Fruit fly (Drosophila melanogaster): ENCODE data around the gene CG42249.

The CG42249 gene

dm6 chrX:11137566-11138186 is 41.6 kb downstream of the CG42249 start, which contains the start of gene CDK2AP1 (continued):
- no peak for TF ChIP-seq CG15073 (GFP tag; optimal IDR thresholded peaks at IDR 0.05)
- peak; percentile 66 for TF ChIP-seq oc (tag; optimal IDR thresholded peaks at IDR 0.05)
- no peak for TF ChIP-seq CG16815 (GFP tag; optimal IDR thresholded peaks at IDR 0.05)
- peak; percentile 82 for TF ChIP-seq Ets65A (GFP tag)
- TF ChIP-seq Doc3 (GFP tag; IDR thresholded peaks at IDR 0.05; ENCODE audit: partially characterized antibody) = no peak; the same call in 2 of the 3 replicates
- no peak for TF ChIP-seq CG12071 (GFP tag; optimal IDR thresholded peaks at IDR 0.05)
- TF ChIP-seq CG2712 (tag; optimal IDR thresholded peaks at IDR 0.05) = peak; percentile 39
- TF ChIP-seq row (GFP tag; IDR thresholded peaks at IDR 0.05) = peak; percentile 77
- TF ChIP-seq Atf6 (GFP tag; IDR thresholded peaks at IDR 0.05) = no peak
- TF ChIP-seq CG13775 (GFP tag; optimal IDR thresholded peaks at IDR 0.05) = peak; percentile 25
- no peak for TF ChIP-seq CG6254 (GFP tag; optimal IDR thresholded peaks at IDR 0.05)
- no peak for TF ChIP-seq CG3838 (GFP tag; optimal IDR thresholded peaks at IDR 0.05)
- TF ChIP-seq Xbp1 (GFP tag; optimal IDR thresholded peaks at IDR 0.05) = peak; percentile 32
- TF ChIP-seq Doc2 (GFP tag; IDR thresholded peaks at IDR 0.05) = no peak
- TF ChIP-seq Scr (GFP tag; IDR thresholded peaks at IDR 0.05; ENCODE audit: partially characterized antibody) = peak; percentile 69
- peak; percentile 88 for TF ChIP-seq MESR4 (GFP tag; optimal IDR thresholded peaks at IDR 0.05)
- peak; percentile 61 for TF ChIP-seq zen2 (GFP tag; IDR thresholded peaks at IDR 0.05; ENCODE audit: partially characterized antibody)
- no peak for TF ChIP-seq tgo (GFP tag; IDR thresholded peaks at IDR 0.05)
- peak; percentile 33 for TF ChIP-seq grau (tag; optimal IDR thresholded peaks at IDR 0.05)
- TF ChIP-seq CG11504 (tag; optimal IDR thresholded peaks at IDR 0.05) = no peak
- TF ChIP-seq CG18599 (GFP tag; optimal IDR thresholded peaks at IDR 0.05) = no peak
- no peak for TF ChIP-seq TFAM (GFP tag; optimal IDR thresholded peaks at IDR 0.05)
- no peak for TF ChIP-seq B-H1 (GFP tag; IDR thresholded peaks at IDR 0.05)
- no peak for TF ChIP-seq Bdp1 (GFP tag; optimal IDR thresholded peaks at IDR 0.05)
- TF ChIP-seq C15 (GFP tag; IDR thresholded peaks at IDR 0.05) = no peak
- TF ChIP-seq CG8924 (tag; optimal IDR thresholded peaks at IDR 0.05) = peak; percentile 31
- TF ChIP-seq chinmo (GFP tag; IDR thresholded peaks at IDR 0.05; ENCODE audit: partially characterized antibody) = peak; percentile 57; the same call in 1 of the 4 replicates
- peak; percentile 35 for TF ChIP-seq Abd-B (GFP tag; optimal IDR thresholded peaks at IDR 0.05)
- TF ChIP-seq CG3065 (GFP tag; optimal IDR thresholded peaks at IDR 0.05) = no peak
- TF ChIP-seq gce (GFP tag; IDR thresholded peaks at IDR 0.05) = no peak
- TF ChIP-seq lmd (GFP tag; IDR thresholded peaks at IDR 0.05) = no peak
- TF ChIP-seq sna (GFP tag; IDR thresholded peaks at IDR 0.05; ENCODE audit: partially characterized antibody) = peak; percentile 68; the same call in 1 of the 2 replicates
- TF ChIP-seq eve (GFP tag; optimal IDR thresholded peaks at IDR 0.05) = no peak
- peak; percentile 0 for TF ChIP-seq Meics (GFP tag; optimal IDR thresholded peaks at IDR 0.05)
- no peak for TF ChIP-seq ttk (GFP tag; IDR thresholded peaks at IDR 0.05)
- peak; percentile 77 for TF ChIP-seq CG1603 (tag; optimal IDR thresholded peaks at IDR 0.05)
- peak; percentile 9; the same call in 1 of the 2 replicates for TF ChIP-seq Xrp1 (GFP tag; IDR thresholded peaks at IDR 0.05)
- no peak for TF ChIP-seq Fer3 (tag; optimal IDR thresholded peaks at IDR 0.05)
- no peak for TF ChIP-seq Stat92E (GFP tag; optimal IDR thresholded peaks at IDR 0.05)
- peak; percentile 74 for TF ChIP-seq Opbp (GFP tag; IDR thresholded peaks at IDR 0.05; ENCODE audit: partially characterized antibody)
- no peak for TF ChIP-seq CG13296 (GFP tag; optimal IDR thresholded peaks at IDR 0.05)
- TF ChIP-seq slp2 (GFP tag; optimal IDR thresholded peaks at IDR 0.05) = peak; percentile 11
- no peak for TF ChIP-seq CG4707 (GFP tag; optimal IDR thresholded peaks at IDR 0.05)
- no peak for TF ChIP-seq dimm (GFP tag; IDR thresholded peaks at IDR 0.05)
- TF ChIP-seq CG12155 (GFP tag; optimal IDR thresholded peaks at IDR 0.05) = no peak
- peak; percentile 18 for TF ChIP-seq bab2 (GFP tag; optimal IDR thresholded peaks at IDR 0.05)
- no peak for TF ChIP-seq sim (GFP tag; IDR thresholded peaks at IDR 0.05)
- no peak for TF ChIP-seq fd3F (GFP tag; optimal IDR thresholded peaks at IDR 0.05)
- no peak for TF ChIP-seq CG10274 (GFP tag; optimal IDR thresholded peaks at IDR 0.05)

Measured in whole organism, embryonic.